Fruit fly (Drosophila melanogaster) whole organism, embryonic: Measurements from ENCODE around the gene Nepl14.

Experiments used
- Adf1 ChIP-seq: fragments of 200-800 bp; sonication (Bioruptor generic); IDR thresholded peaks from 2 replicates; pipeline ENCODE4 v1.3.6; 2022; ENCODE audit warnings: missing biosample characterization, missing genetic modification characterization
- B-H1 ChIP-seq: fragments of 200-800 bp; sonication (Bioruptor generic); IDR thresholded peaks from 3 replicates; pipeline ENCODE4 v1.3.6; 2022; ENCODE audit warnings: missing biosample characterization, missing genetic modification characterization
- CG10431 ChIP-seq: fragments of 200-800 bp; sonication (Bioruptor generic); optimal IDR thresholded peaks from 3 replicates; lab custom pipeline; 2018; ENCODE audit warnings: missing biosample characterization, mild to moderate bottlenecking, missing genetic modification characterization
- CG13296 ChIP-seq: fragments of 200-800 bp; sonication (Bioruptor generic); optimal IDR thresholded peaks from 3 replicates; lab custom pipeline; 2018; ENCODE audit warnings: missing biosample characterization, mild to moderate bottlenecking, missing genetic modification characterization
- CG14860 ChIP-seq: fragments of 200-800 bp; sonication (Bioruptor generic); IDR thresholded peaks from 3 replicates; pipeline ENCODE4 v1.3.6; 2022; ENCODE audit warnings: missing biosample characterization, missing genetic modification characterization; ENCODE audit not compliant: partially characterized antibody
- CG15073 ChIP-seq: fragments of 200-800 bp; sonication (Bioruptor generic); optimal IDR thresholded peaks from 2 replicates; lab custom pipeline; 2016; ENCODE audit warnings: missing biosample characterization, missing genetic modification characterization
- CG15601 ChIP-seq: fragments of 200-800 bp; sonication (Bioruptor generic); optimal IDR thresholded peaks from 3 replicates; lab custom pipeline; 2019; ENCODE audit warnings: missing biosample characterization, mild to moderate bottlenecking, missing genetic modification characterization, moderate library complexity
- CG1647 ChIP-seq: fragments of 200-800 bp; sonication (Bioruptor generic); optimal IDR thresholded peaks from 3 replicates; lab custom pipeline; 2016; ENCODE audit warnings: missing biosample characterization, missing genetic modification characterization
- CG3726 ChIP-seq: fragments of 200-800 bp; sonication (Bioruptor generic); IDR thresholded peaks from 3 replicates; pipeline ENCODE4, ENCODE4 v1.3.6; 2022; ENCODE audit warnings: missing biosample characterization, missing genetic modification characterization
- CG3847 ChIP-seq: fragments of 200-800 bp; sonication (Bioruptor generic); IDR thresholded peaks from 2 replicates; pipeline ENCODE4 v1.3.6; 2022; ENCODE audit warnings: missing biosample characterization, missing genetic modification characterization
- CG4360 ChIP-seq: fragments of 200-800 bp; sonication (Bioruptor generic); IDR thresholded peaks from 2 replicates; pipeline ENCODE4 v1.3.6; 2022; ENCODE audit warnings: missing biosample characterization, missing genetic modification characterization
- CG6765 ChIP-seq: fragments of 200-800 bp; sonication (Bioruptor generic); optimal IDR thresholded peaks from 3 replicates; lab custom pipeline; 2017; ENCODE audit warnings: missing biosample characterization, mild to moderate bottlenecking, missing genetic modification characterization
- CG7357 ChIP-seq: fragments of 200-800 bp; sonication (Bioruptor generic); IDR thresholded peaks from 3 replicates; pipeline ENCODE4 v1.3.6; 2022; ENCODE audit warnings: missing biosample characterization, missing genetic modification characterization
- CG7745 ChIP-seq: fragments of 200-800 bp; sonication (Bioruptor generic); optimal IDR thresholded peaks from 2 replicates; lab custom pipeline; 2018; ENCODE audit warnings: missing biosample characterization, mild to moderate bottlenecking, missing genetic modification characterization, moderate library complexity
- CG8765 ChIP-seq: fragments of 200-800 bp; sonication (Bioruptor generic); IDR thresholded peaks from 2 replicates; pipeline ENCODE4 v1.3.6; 2022; ENCODE audit warnings: missing biosample characterization, missing genetic modification characterization
- CG8924 ChIP-seq: fragments of 200-800 bp; optimal IDR thresholded peaks from 3 replicates; lab custom pipeline; 2019; ENCODE audit warnings: missing biosample characterization, mild to moderate bottlenecking, missing genetic modification characterization, moderate library complexity
- E2f2 ChIP-seq: fragments of 200-800 bp; sonication (Bioruptor generic); IDR thresholded peaks from 2 replicates; pipeline ENCODE4 v1.3.6; 2022; ENCODE audit warnings: missing biosample characterization, missing genetic modification characterization
- H2.0 ChIP-seq: fragments of 200-800 bp; sonication (Bioruptor generic); IDR thresholded peaks from 2 replicates; pipeline ENCODE4 v1.3.6; 2022; ENCODE audit warnings: missing biosample characterization, missing genetic modification characterization
- Hr51 ChIP-seq, 2 experiments: fragments of 200-800 bp; sonication (Bioruptor generic); optimal IDR thresholded peaks; 2 replicates in 1 of 2; 3 replicates in 1 of 2; lab custom pipeline; 2016 to 2018; ENCODE audit warnings: missing biosample characterization in 2 of 2, missing genetic modification characterization in 2 of 2, mild to moderate bottlenecking in 1 of 2, moderate library complexity in 1 of 2
- MTF-1 ChIP-seq: fragments of 200-800 bp; sonication (Bioruptor generic); optimal IDR thresholded peaks from 2 replicates; lab custom pipeline; 2018; ENCODE audit warnings: missing biosample characterization, mild to moderate bottlenecking, missing genetic modification characterization, borderline replicate concordance
- NC2β ChIP-seq: fragments of 200-800 bp; sonication (Bioruptor generic); optimal IDR thresholded peaks from 2 replicates; lab custom pipeline; 2016; ENCODE audit warnings: missing biosample characterization, missing genetic modification characterization
- TFAM ChIP-seq: fragments of 200-800 bp; sonication (Bioruptor generic); optimal IDR thresholded peaks from 2 replicates; lab custom pipeline; 2017; ENCODE audit warnings: missing biosample characterization, missing genetic modification characterization, inconsistent platforms
- Taf1 ChIP-seq: fragments of 200-800 bp; sonication (Bioruptor generic); IDR thresholded peaks from 2 replicates; pipeline ENCODE4 v1.3.6; 2022; ENCODE audit warnings: missing biosample characterization, missing genetic modification characterization
- Trl ChIP-seq, 3 experiments: fragments of >200 bp in 2 of 3; fragments of 200-800 bp in 1 of 3; sonication (Bioruptor generic) in 1 of 3; optimal IDR thresholded peaks; 2 replicates in 1 of 3; 3 replicates in 2 of 3; lab custom pipeline; 2016 to 2017; ENCODE audit warnings: missing biosample characterization in 1 of 3, missing genetic modification characterization in 1 of 3
- aop ChIP-seq: fragments of 200-800 bp; sonication (Bioruptor generic); IDR thresholded peaks from 2 replicates; pipeline ENCODE4 v1.3.6; 2022; ENCODE audit warnings: missing biosample characterization, missing genetic modification characterization
- br ChIP-seq: fragments of >200 bp; optimal IDR thresholded peaks from 2 replicates; lab custom pipeline; 2017
- cas ChIP-seq: fragments of 200-800 bp; sonication (Bioruptor generic); IDR thresholded peaks from 2 replicates; pipeline ENCODE4 v1.3.6; 2022; ENCODE audit warnings: missing biosample characterization, missing genetic modification characterization
- da ChIP-seq: fragments of 200-800 bp; sonication (Bioruptor generic); optimal IDR thresholded peaks from 2 replicates; lab custom pipeline; 2016; ENCODE audit warnings: missing biosample characterization, missing genetic modification characterization
- dan ChIP-seq: fragments of 200-800 bp; sonication (Bioruptor generic); IDR thresholded peaks from 2 replicates; pipeline ENCODE4 v1.3.6; 2022; ENCODE audit warnings: missing biosample characterization, missing genetic modification characterization
- esg ChIP-seq: fragments of 200-800 bp; sonication (Bioruptor generic); conservative IDR thresholded peaks from 2 replicates; pipeline ENCODE4 v1.3.6; 2022; ENCODE audit warnings: missing biosample characterization, missing genetic modification characterization
- gce ChIP-seq: fragments of 200-800 bp; sonication (Bioruptor generic); IDR thresholded peaks from 3 replicates; pipeline ENCODE4 v1.3.6; 2022; ENCODE audit warnings: missing biosample characterization, missing genetic modification characterization
- gfzf ChIP-seq: fragments of 200-800 bp; sonication (Bioruptor generic); optimal IDR thresholded peaks from 2 replicates; lab custom pipeline; 2016; ENCODE audit warnings: missing biosample characterization, mild to moderate bottlenecking, missing genetic modification characterization, moderate library complexity
- insv ChIP-seq, 2 experiments: fragments of 200-800 bp; sonication (Bioruptor generic); optimal IDR thresholded peaks; 3 replicates each; lab custom pipeline; 2016 to 2018; ENCODE audit warnings: missing biosample characterization in 2 of 2, missing genetic modification characterization in 2 of 2
- klu ChIP-seq: fragments of 200-800 bp; sonication (Bioruptor generic); IDR thresholded peaks from 2 replicates; pipeline ENCODE4 v1.3.6; 2022; ENCODE audit warnings: missing biosample characterization, missing genetic modification characterization
- kni ChIP-seq: fragments of 200-800 bp; sonication (Bioruptor generic); optimal IDR thresholded peaks from 3 replicates; lab custom pipeline; 2017; ENCODE audit warnings: mild to moderate bottlenecking, missing biosample characterization, missing genetic modification reagents, missing genetic modification characterization
- knrl ChIP-seq: fragments of 200-800 bp; sonication (Bioruptor generic); IDR thresholded peaks from 3 replicates; pipeline ENCODE4 v1.3.6; 2022; ENCODE audit warnings: missing biosample characterization, missing genetic modification characterization; ENCODE audit not compliant: partially characterized antibody
- lilli ChIP-seq: fragments of 200-800 bp; sonication (Bioruptor generic); optimal IDR thresholded peaks from 3 replicates; lab custom pipeline; 2016; ENCODE audit warnings: missing biosample characterization, missing genetic modification characterization
- maf-S ChIP-seq: fragments of 200-800 bp; sonication (Bioruptor generic); optimal IDR thresholded peaks from 2 replicates; lab custom pipeline; 2016; ENCODE audit warnings: missing biosample characterization, missing genetic modification characterization
- pfk ChIP-seq: fragments of 200-800 bp; sonication (Bioruptor generic); optimal IDR thresholded peaks from 2 replicates; lab custom pipeline; 2018; ENCODE audit warnings: missing biosample characterization, mild to moderate bottlenecking, missing genetic modification characterization, moderate library complexity
- pros ChIP-seq: fragments of 200-800 bp; sonication (Bioruptor generic); optimal IDR thresholded peaks from 3 replicates; lab custom pipeline; 2019; ENCODE audit warnings: missing biosample characterization, mild to moderate bottlenecking, missing genetic modification characterization, moderate library complexity
- psq ChIP-seq: fragments of 200-800 bp; sonication (Bioruptor generic); optimal IDR thresholded peaks from 2 replicates; lab custom pipeline; 2017; ENCODE audit warnings: missing biosample characterization, missing genetic modification characterization
- pzg ChIP-seq: fragments of 200-800 bp; sonication (Bioruptor generic); optimal IDR thresholded peaks from 3 replicates; lab custom pipeline; 2018; ENCODE audit warnings: missing biosample characterization, mild to moderate bottlenecking, missing genetic modification characterization, moderate library complexity
- scrt ChIP-seq: fragments of 200-800 bp; sonication (Bioruptor generic); optimal IDR thresholded peaks from 2 replicates; lab custom pipeline; 2018; ENCODE audit warnings: missing biosample characterization, mild to moderate bottlenecking, missing genetic modification characterization, moderate library complexity
- sens ChIP-seq: fragments of 200-800 bp; sonication (Bioruptor generic); peaks from one replicate; lab custom pipeline; 2016; ENCODE audit warnings: missing biosample characterization, missing genetic modification characterization
- sisA ChIP-seq: fragments of 200-800 bp; sonication (Bioruptor generic); IDR thresholded peaks from 2 replicates; pipeline ENCODE4 v1.3.6; 2022; ENCODE audit warnings: missing biosample characterization, missing genetic modification characterization
- tap ChIP-seq: fragments of 200-800 bp; optimal IDR thresholded peaks from 3 replicates; lab custom pipeline; 2019; ENCODE audit warnings: missing biosample characterization, mild to moderate bottlenecking, missing genetic modification characterization, moderate library complexity
- trem ChIP-seq: fragments of 200-800 bp; optimal IDR thresholded peaks from 3 replicates; lab custom pipeline; 2019; ENCODE audit warnings: missing biosample characterization, mild to moderate bottlenecking, missing genetic modification characterization, moderate library complexity
- twi ChIP-seq: fragments of 200-800 bp; optimal IDR thresholded peaks from 2 replicates; lab custom pipeline; 2019; ENCODE audit warnings: missing biosample characterization, mild to moderate bottlenecking, missing genetic modification characterization, moderate library complexity
- vfl ChIP-seq: fragments of 200-800 bp; sonication (Bioruptor generic); optimal IDR thresholded peaks from 2 replicates; lab custom pipeline; 2016; ENCODE audit warnings: missing biosample characterization, missing genetic modification characterization
- vnd ChIP-seq: fragments of 200-800 bp; sonication (Bioruptor generic); IDR thresholded peaks from 3 replicates; pipeline ENCODE4 v1.3.6; 2022; ENCODE audit warnings: missing biosample characterization, missing genetic modification characterization; ENCODE audit not compliant: partially characterized antibody

Gene Nepl14

dm6 chr3R:22750534-22750947 is 13.0 kb downstream of the Nepl14 start, which contains the start of the genes rumi, CG7029 and Usp12-46 (continued):
- TF ChIP-seq CG15601 (tag; lab: Kevin White, UChicago) (peak; percentile 85), tap (tag; lab: Kevin White, UChicago) (no peak), TFAM (GFP tag; lab: Kevin White, UChicago) (peak; percentile 49), CG13296 (peak; percentile 73), CG10431 (GFP tag; lab: Kevin White, UChicago) (peak; percentile 64), CG6765 (GFP tag; lab: Kevin White, UChicago) (peak; percentile 63), gce (GFP tag; lab: Robert Waterston, UW) (peak; percentile 81), CG15073 (peak; percentile 43), Taf1 (GFP tag; lab: Robert Waterston, UW) (peak; percentile 53; the same call in 1 of the 2 replicates), sisA (GFP tag; lab: Robert Waterston, UW) (peak; percentile 85), CG3847 (peak; percentile 92), psq (GFP tag; lab: Kevin White, UChicago) (peak; percentile 64), Adf1 (GFP tag; lab: Robert Waterston, UW) (peak; percentile 41; the same call in 1 of the 2 replicates), gfzf (GFP tag; lab: Kevin White, UChicago) (peak; percentile 44), insv (GFP tag; optimal IDR thresholded peaks at IDR 0.05; lab: Kevin White, UChicago) (peak in 1 of 2 experiments; percentile 66), knrl (peak; percentile 78), E2f2 (GFP tag; lab: Robert Waterston, UW) (peak; percentile 63), twi (peak; percentile 80), aop (GFP tag; lab: Robert Waterston, UW) (peak; percentile 43; the same call in 1 of the 2 replicates), kni (GFP tag; lab: Kevin White, UChicago) (peak; percentile 25), scrt (peak; percentile 79), CG8924 (tag; lab: Kevin White, UChicago) (peak; percentile 87), vfl (GFP tag; lab: Kevin White, UChicago) (peak; percentile 68), CG7357 (GFP tag; lab: Robert Waterston, UW) (peak; percentile 60; the same call in 2 of the 3 replicates), lilli (GFP tag; lab: Kevin White, UChicago) (peak; percentile 95), esg (GFP tag; lab: Robert Waterston, UW) (peak; percentile 84), H2.0 (GFP tag; lab: Robert Waterston, UW) (peak; percentile 83), B-H1 (GFP tag; lab: Robert Waterston, UW) (peak; percentile 72), trem (peak; percentile 83), pros (GFP tag; lab: Kevin White, UChicago) (peak; percentile 82), CG7745 (tag; lab: Kevin White, UChicago) (no peak), maf-S (GFP tag; lab: Kevin White, UChicago) (peak; percentile 90), da (peak; percentile 85), NC2β (GFP tag; lab: Kevin White, UChicago) (peak; percentile 91), MTF-1 (GFP tag; lab: Kevin White, UChicago) (peak; percentile 46), pfk (peak; percentile 38), vnd (GFP tag; lab: Robert Waterston, UW) (peak; percentile 66; the same call in 2 of the 3 replicates), CG4360 (peak; percentile 42; the same call in 1 of the 2 replicates), klu (GFP tag; lab: Robert Waterston, UW) (peak; percentile 63), cas (GFP tag; lab: Robert Waterston, UW) (peak; percentile 63; the same call in 1 of the 2 replicates), Hr51 (GFP tag; optimal IDR thresholded peaks at IDR 0.05; lab: Kevin White, UChicago) (peak; percentile 86 to 90), br (lab: Kevin White, UChicago) (no peak), CG1647 (GFP tag; lab: Kevin White, UChicago) (peak; percentile 90), CG14860 (peak; percentile 58), CG3726 (GFP tag; lab: Robert Waterston, UW) (peak; percentile 76; the same call in 2 of the 3 replicates), pzg (GFP tag; lab: Kevin White, UChicago) (peak; percentile 90), sens (GFP tag; lab: Kevin White, UChicago) (peak; percentile 99), Trl (optimal IDR thresholded peaks at IDR 0.05; lab: Kevin White, UChicago) (peak in 1 of 2 experiments; percentile 1), Trl (GFP tag; optimal IDR thresholded peaks at IDR 0.05; lab: Kevin White, UChicago) (peak; percentile 92), dan (GFP tag; lab: Robert Waterston, UW) (no peak), CG8765 (GFP tag; lab: Robert Waterston, UW) (peak; percentile 82)
